Worm (Caenorhabditis elegans) whole organism, dauer: ENCODE measurements around the gene ssp-36.

Experiments
- unc-62 ChIP-seq: sonication (generic microtip); optimal IDR thresholded peaks from 2 replicates; lab custom pipeline; 2017; ENCODE audit warnings: missing biosample characterization, missing genetic modification reagents, missing genetic modification characterization

Gene ssp-36

ce11 chrIV:9766250-9766649 lies at the start of gene ssp-36:
ssp-36 (minus strand) TSS chrIV:9766350.
- TF ChIP-seq unc-62 (GFP tag; lab: Kevin White, UChicago): no peak

- TF ChIP-seq unc-62 (GFP tag; lab: Kevin White, UChicago): no peak
Measured at ce11 chrIV:9815432-9815831, 49.3 kb upstream of the ssp-36 start, which contains the start of gene egl-20. egl-20 (minus strand) TSS chrIV:9815532.

- TF ChIP-seq unc-62 (GFP tag; lab: Kevin White, UChicago): no peak
Measured at ce11 chrIV:9811487-9811886, 45.3 kb upstream of the ssp-36 start.

DNA sequence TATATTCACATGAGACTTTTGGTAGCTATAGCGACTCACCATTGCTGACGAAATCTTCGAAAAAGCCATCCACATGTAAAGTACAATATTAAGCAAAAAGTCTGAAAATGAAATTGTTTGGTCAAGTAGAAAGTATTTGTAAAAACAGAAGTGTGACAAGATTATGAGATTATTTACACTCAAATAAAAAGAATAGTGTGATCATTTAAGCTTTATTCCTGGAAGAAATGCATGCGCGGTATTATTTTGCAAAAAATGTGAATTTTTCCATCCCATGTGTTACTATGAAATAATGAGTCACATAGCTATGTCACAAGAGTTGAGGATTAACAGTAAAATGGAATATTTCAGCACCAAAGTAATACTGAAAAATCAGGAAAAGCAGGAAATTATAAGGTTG lies 44.5 kb upstream of the ssp-36 start, which contains the start of gene dct-15:
dct-15 (minus strand) TSS at position 101 of the 400 bp plus-strand sequence.
- no peak for TF ChIP-seq unc-62 (GFP tag; lab: Kevin White, UChicago)

DNA sequence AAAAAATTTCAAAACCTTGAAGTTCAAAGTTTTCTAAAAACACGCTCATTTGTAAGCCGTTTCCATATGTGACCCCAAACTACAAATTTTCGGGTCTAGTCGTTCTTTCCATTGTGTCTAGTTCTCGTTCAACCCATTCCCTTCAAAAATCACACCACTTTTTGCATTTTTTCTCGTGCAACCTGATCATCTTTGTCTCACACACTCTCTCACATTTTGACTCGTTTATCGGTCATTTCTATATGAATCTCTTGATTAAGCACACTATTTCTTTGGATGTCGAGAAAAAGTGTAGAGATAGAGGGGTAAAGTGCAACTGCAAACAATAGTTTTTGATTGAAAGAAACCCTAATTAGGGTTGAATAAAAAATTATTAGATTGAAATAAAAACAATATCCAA lies 37.4 kb upstream of the ssp-36 start:
- TF ChIP-seq unc-62 (GFP tag; lab: Kevin White, UChicago): no peak

DNA sequence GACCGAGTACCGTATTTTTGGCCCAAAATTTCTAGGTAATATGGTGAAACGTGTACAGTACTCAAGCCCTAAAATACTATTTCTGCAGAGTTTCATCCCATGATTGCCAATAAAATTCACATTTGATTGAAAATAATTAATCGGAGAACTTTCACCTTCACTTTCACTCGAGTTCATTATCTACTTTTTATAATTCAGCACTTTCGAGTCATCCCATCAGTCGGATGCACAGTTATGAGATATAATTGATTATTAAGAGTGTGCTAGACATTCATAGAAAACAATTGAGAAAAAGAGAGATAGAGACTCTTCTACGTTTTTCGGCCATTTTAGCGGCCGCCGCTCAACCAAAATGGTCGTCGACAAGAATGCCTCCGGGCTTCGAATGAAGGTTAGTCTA lies 36.6 kb upstream of the ssp-36 start, which contains the start of gene fat-3:
fat-3 (plus strand) TSS at position 313 of the 400 bp plus-strand sequence.
- no peak for TF ChIP-seq unc-62 (GFP tag; lab: Kevin White, UChicago)

ce11 chrIV:9801418-9801817 lies 35.3 kb upstream of the ssp-36 start:
- TF ChIP-seq unc-62 (GFP tag; lab: Kevin White, UChicago): no peak

DNA sequence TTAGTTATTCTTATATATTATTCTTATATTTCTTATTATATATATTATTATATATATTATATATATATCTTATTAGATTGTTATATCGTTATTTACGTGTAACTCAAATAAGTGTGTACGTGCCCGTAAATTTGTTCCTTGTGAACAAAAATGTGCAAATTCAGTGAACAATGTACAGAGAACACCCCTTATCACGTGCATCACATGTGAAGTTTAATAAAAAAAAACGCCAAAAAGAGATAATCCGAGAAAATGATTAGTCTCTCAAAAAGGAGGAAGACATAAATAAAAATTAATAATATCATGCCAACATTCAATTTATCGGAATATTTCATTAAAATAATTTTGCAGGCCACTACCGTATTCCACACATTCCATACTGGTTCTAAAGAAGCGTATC lies 33.5 kb upstream of the ssp-36 start:
- TF ChIP-seq unc-62 (GFP tag; lab: Kevin White, UChicago): no peak

DNA sequence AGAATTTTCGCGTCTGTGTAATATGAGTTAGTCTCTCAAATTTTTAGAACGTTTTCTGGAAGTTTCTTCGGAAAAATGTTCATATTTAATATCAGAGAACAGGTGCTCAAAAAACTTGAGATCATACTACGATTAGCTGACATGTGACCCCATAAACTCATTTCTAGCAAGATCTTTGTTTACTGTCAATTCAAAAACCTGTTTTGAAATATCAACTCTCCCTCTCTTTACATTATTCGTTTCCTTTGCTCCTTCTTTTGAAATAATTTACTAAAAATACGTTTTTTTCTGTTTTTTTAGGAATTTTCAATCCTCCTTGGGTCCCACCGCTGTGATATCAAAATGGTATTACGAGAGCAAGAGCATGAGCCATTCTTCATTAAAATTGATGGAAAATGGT lies 33.0 kb upstream of the ssp-36 start, which contains the start of gene fat-4:
fat-4 (plus strand) TSS at position 301 of the 400 bp plus-strand sequence.
- TF ChIP-seq unc-62 (GFP tag; lab: Kevin White, UChicago): no peak

DNA sequence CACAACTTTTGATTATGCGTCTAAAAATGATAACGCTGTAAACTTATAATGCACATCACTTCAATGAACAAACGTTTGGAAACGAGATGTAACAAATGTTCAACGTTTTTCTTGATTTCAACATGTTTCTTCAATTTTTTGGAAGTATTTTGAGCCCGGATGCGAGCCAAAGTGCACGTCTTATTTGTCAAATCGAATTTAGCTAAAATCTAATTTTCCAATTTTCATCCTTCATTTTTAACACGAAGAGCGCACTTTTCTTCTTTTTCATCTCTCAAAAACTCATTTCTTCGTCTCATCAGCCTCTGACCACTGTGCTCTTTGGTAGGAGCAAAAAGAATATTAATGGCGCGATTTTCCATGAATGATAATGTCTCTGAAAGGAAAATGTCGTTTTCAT lies 32.2 kb upstream of the ssp-36 start:
- TF ChIP-seq unc-62 (GFP tag; lab: Kevin White, UChicago): no peak

ce11 chrIV:9797304-9798003 lies 31.3 kb upstream of the ssp-36 start, which contains the start of gene T13F2.2:
T13F2.2 (minus strand) TSS chrIV:9797354.
- TF ChIP-seq unc-62 (GFP tag; lab: Kevin White, UChicago): no peak

- TF ChIP-seq unc-62 (GFP tag; lab: Kevin White, UChicago): no peak
Measured at ce11 chrIV:9796494-9796893, 30.3 kb upstream of the ssp-36 start, which contains the start of gene pis-1. pis-1 (minus strand) TSS chrIV:9796594.

DNA sequence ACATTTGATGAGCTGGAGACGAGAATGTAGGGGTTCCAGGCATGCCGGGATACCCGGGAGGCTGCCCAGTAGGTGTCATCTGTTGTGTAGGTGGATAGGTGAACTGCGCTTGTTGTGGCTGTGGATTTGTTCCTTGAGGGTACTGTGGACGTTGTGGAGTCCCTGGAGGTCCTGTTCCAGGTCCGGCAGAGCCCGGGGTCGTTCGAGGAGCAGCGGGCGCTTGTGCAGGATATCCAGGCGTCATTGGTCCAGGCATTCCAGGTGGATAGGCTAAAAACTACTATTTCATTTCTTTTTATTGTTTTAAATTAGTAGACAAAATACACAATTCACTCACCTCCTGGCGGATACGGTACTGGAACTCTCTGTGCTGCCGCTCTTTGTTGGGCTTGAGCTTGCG lies 29.1 kb upstream of the ssp-36 start:
- TF ChIP-seq unc-62 (GFP tag; lab: Kevin White, UChicago): no peak

DNA sequence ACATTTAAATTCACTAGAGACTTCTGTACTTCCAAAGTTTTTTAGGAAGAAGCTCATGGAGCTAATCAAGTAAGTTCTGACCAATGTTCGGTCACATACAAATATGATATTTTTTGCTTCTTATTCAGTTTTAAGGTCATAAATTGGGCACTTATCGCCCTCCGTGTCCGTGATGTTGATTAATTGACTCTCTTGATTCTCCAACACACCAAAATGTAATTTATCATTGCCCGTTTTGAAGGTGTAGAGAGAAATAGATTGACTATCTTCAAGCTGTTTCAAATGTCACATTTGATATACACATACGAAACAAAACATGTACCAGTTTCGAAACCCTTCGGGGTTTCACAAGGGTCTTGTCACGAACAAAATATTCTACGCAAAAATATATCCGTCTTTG lies 24.6 kb upstream of the ssp-36 start:
- no peak for TF ChIP-seq unc-62 (GFP tag; lab: Kevin White, UChicago)

- no peak for TF ChIP-seq unc-62 (GFP tag; lab: Kevin White, UChicago)
Measured at ce11 chrIV:9789496-9789895, 23.3 kb upstream of the ssp-36 start, which contains the start of gene T13F2.4. T13F2.4 (plus strand) TSS chrIV:9789796.

DNA sequence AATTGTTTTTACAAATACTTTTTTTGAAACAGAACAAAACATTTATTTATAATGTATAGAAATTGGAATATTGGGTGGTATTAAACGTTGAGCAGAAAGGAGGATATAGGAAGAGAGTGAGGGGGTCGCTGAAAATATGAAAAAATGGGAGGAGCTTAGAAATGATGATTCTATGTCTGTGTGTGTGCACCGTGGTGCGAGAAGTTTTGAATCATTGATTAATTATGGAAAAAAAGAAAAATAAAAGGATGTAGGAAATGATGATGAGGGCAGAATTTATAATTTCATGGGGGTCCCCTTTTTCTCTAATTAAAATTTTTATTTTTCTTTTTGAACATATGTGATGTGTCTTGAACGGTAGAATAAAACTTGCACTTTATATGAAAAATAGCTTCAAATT lies 18.5 kb upstream of the ssp-36 start, which contains the start of gene sre-4:
sre-4 (minus strand) TSS at position 101 of the 400 bp plus-strand sequence.
- no peak for TF ChIP-seq unc-62 (GFP tag; lab: Kevin White, UChicago)

ce11 chrIV:9778016-9778415 lies 11.9 kb upstream of the ssp-36 start, which contains the start of gene T13F2.6:
T13F2.6 (plus strand) TSS chrIV:9778321.
- TF ChIP-seq unc-62 (GFP tag; lab: Kevin White, UChicago): no peak
